Worm (Caenorhabditis elegans): ENCODE data around the gene srh-89.

srh-89 gene

DNA sequence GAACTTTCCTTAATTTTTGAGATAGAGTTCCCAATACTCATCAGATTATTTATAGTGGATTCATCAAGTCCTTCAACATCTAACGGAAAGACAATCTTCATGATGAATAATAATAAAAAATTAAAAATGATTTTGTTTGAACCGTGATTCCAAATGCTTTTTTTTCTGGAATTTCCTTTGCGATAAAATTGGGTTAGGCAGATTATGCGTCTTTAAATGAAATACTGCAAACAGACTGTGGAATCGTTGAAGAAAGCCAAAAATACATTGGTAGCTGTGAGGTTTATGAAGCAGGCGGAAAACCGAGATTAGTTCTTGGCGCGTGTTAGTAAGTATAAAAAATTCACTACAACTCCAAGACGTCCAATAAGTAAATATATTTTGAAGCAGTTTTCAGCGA is 38.0 kb downstream of the srh-89 start, which contains the start of gene srw-68:
TSS of gene srw-68 (minus strand) at position 101 of the 400 bp plus-strand sequence.
- TF ChIP-seq sma-9 (GFP tag; optimal IDR thresholded peaks at IDR 0.05) = no peak
- no peak for TF ChIP-seq sma-9 (tag; optimal IDR thresholded peaks at IDR 0.05)
- no peak for TF ChIP-seq ztf-1 (GFP tag; conservative IDR thresholded peaks at IDR 0.05)
- no peak for TF ChIP-seq ama-1 (optimal IDR thresholded peaks at IDR 0.05)
- no peak for TF ChIP-seq nhr-12 (tag; optimal IDR thresholded peaks at IDR 0.05)
- no peak for TF ChIP-seq nhr-21 (tag; optimal IDR thresholded peaks at IDR 0.05)
- no peak for TF ChIP-seq unc-55 (GFP tag; optimal IDR thresholded peaks at IDR 0.05)
- TF ChIP-seq blmp-1 (tag; optimal IDR thresholded peaks at IDR 0.05; ENCODE audit: insufficient read depth) = no peak
- TF ChIP-seq alr-1 (tag; optimal IDR thresholded peaks at IDR 0.05) = no peak
- no peak for TF ChIP-seq nhr-237 (tag; optimal IDR thresholded peaks at IDR 0.05)
- no peak for TF ChIP-seq nhr-10 (tag; optimal IDR thresholded peaks at IDR 0.05)
- no peak for TF ChIP-seq skn-1 (tag; optimal IDR thresholded peaks at IDR 0.05)
- no peak for TF ChIP-seq snpc-4 (tag; optimal IDR thresholded peaks at IDR 0.05)
- TF ChIP-seq fos-1 (tag; optimal IDR thresholded peaks at IDR 0.05) = no peak
- no peak for TF ChIP-seq lin-39 (tag; optimal IDR thresholded peaks at IDR 0.05)
- no peak for TF ChIP-seq ztf-11 (tag; optimal IDR thresholded peaks at IDR 0.05)
- TF ChIP-seq ztf-4 (tag; optimal IDR thresholded peaks at IDR 0.05) = no peak
- no peak for TF ChIP-seq crh-2 (tag; optimal IDR thresholded peaks at IDR 0.05)
- no peak for TF ChIP-seq egl-27 (tag; optimal IDR thresholded peaks at IDR 0.05)

DNA sequence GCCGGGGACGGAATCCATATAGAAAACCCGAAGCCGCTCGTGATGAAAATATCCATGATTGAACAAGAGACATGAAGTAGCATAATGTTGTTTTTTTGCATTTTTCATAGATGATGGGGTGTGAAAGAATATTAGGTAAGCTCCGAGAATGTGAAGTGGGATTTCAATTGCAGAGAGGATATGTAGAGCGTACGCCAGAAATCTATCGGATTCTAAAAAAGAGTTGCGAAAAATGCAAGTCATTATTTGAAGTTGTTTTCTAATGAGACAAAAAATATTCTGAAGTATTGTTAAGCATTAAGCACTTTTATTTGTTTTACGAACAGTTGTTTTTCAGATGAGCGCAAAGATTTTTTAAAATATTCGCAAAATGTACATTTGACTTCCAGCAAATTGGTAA is 40.3 kb downstream of the srh-89 start, which contains the start of gene F18E3.10:
TSS of gene F18E3.10 (minus strand) at position 101 of the 400 bp plus-strand sequence.
- TF ChIP-seq zag-1 (tag; optimal IDR thresholded peaks at IDR 0.05) (no peak), unc-55 (GFP tag; optimal IDR thresholded peaks at IDR 0.05) (no peak), sma-3 (GFP tag; optimal IDR thresholded peaks at IDR 0.05) (no peak), crh-2 (tag; optimal IDR thresholded peaks at IDR 0.05) (no peak), dmd-4 (tag; optimal IDR thresholded peaks at IDR 0.05) (no peak)

- no peak for TF ChIP-seq aly-2 (tag; optimal IDR thresholded peaks at IDR 0.05)
- no peak for TF ChIP-seq nhr-23 (tag; optimal IDR thresholded peaks at IDR 0.05)
Measured at ce11 chrV:7420162-7420561, 44.4 kb downstream of the srh-89 start, which contains the start of gene srxa-4. Gene srxa-4 (plus strand): TSS chrV:7420462.

- TF ChIP-seq ztf-4 (tag; optimal IDR thresholded peaks at IDR 0.05) (no peak), elt-1 (tag; optimal IDR thresholded peaks at IDR 0.05) (no peak), nhr-25 (tag; optimal IDR thresholded peaks at IDR 0.05) (peak; percentile 51), gmeb-1 (tag; optimal IDR thresholded peaks at IDR 0.05) (no peak), elt-3 (tag; optimal IDR thresholded peaks at IDR 0.05) (no peak), unc-62 (GFP tag; optimal IDR thresholded peaks at IDR 0.05) (no peak)
Measured at ce11 chrV:7417018-7417716, 47.4 kb downstream of the srh-89 start, which contains the start of gene srw-67. Gene srw-67 (plus strand): TSS chrV:7417660.

DNA sequence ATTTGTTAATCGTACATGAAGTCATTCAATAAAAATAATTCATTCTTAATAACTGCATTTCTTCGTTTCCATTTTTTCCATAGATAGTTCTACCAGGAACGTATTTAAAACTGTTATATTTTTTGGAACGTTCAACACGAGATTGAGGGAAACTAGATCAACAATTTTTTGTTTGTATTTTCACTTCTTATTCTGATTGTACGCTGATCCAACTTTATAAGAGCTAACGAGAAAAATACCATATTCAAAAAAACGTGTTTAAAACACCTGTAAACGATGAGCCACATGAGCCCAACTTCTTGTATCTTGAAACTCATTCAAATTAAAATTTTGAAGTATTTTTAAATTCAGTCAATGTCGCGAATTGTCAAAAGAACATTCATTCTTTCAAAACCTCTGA is 48.0 kb downstream of the srh-89 start:
- TF ChIP-seq ztf-11 (tag; optimal IDR thresholded peaks at IDR 0.05) = no peak
- TF ChIP-seq crh-2 (tag; optimal IDR thresholded peaks at IDR 0.05) = no peak
- TF ChIP-seq ceh-16 (tag; optimal IDR thresholded peaks at IDR 0.05) = no peak
- TF ChIP-seq ceh-82 (tag; optimal IDR thresholded peaks at IDR 0.05) = no peak
- peak; percentile 31 for TF ChIP-seq nhr-21 (tag; optimal IDR thresholded peaks at IDR 0.05)
- TF ChIP-seq egl-27 (tag; optimal IDR thresholded peaks at IDR 0.05) = no peak
- no peak for TF ChIP-seq ZK546.5 (tag; optimal IDR thresholded peaks at IDR 0.05)
- peak; percentile 1 for TF ChIP-seq sma-3 (GFP tag; optimal IDR thresholded peaks at IDR 0.05)

- TF ChIP-seq nhr-129 (tag; optimal IDR thresholded peaks at IDR 0.05) = peak; percentile 69
- TF ChIP-seq zag-1 (tag; optimal IDR thresholded peaks at IDR 0.05) = no peak
- TF ChIP-seq elt-3 (tag; optimal IDR thresholded peaks at IDR 0.05) = no peak
- TF ChIP-seq ztf-4 (tag; optimal IDR thresholded peaks at IDR 0.05) = no peak
- peak; percentile 93 for TF ChIP-seq nhr-25 (tag; optimal IDR thresholded peaks at IDR 0.05)
- TF ChIP-seq Y55F3AM.14 (GFP tag; optimal IDR thresholded peaks at IDR 0.05) = peak; percentile 46
- TF ChIP-seq unc-62 (GFP tag; optimal IDR thresholded peaks at IDR 0.05) = no peak
- TF ChIP-seq egl-27 (tag; optimal IDR thresholded peaks at IDR 0.05) = peak; percentile 65
- no peak for TF ChIP-seq peb-1 (tag; optimal IDR thresholded peaks at IDR 0.05)
- TF ChIP-seq nhr-237 (tag; optimal IDR thresholded peaks at IDR 0.05) = no peak
- no peak for TF ChIP-seq elt-1 (tag; optimal IDR thresholded peaks at IDR 0.05)
- peak in 1 of 2 experiments; percentile 25 for TF ChIP-seq lsy-2 (tag; optimal IDR thresholded peaks at IDR 0.05)
- TF ChIP-seq R02D3.7 (tag; optimal IDR thresholded peaks at IDR 0.05) = no peak
- peak; percentile 94 for TF ChIP-seq sma-3 (GFP tag; optimal IDR thresholded peaks at IDR 0.05)
- peak; percentile 7 to 63 for TF ChIP-seq mdl-1 (tag; optimal IDR thresholded peaks at IDR 0.05)
- peak; percentile 95 for TF ChIP-seq sma-9 (GFP tag; optimal IDR thresholded peaks at IDR 0.05)
- no peak for TF ChIP-seq sma-9 (tag; optimal IDR thresholded peaks at IDR 0.05)
- no peak for TF ChIP-seq aly-2 (tag; optimal IDR thresholded peaks at IDR 0.05)
- no peak for TF ChIP-seq alr-1 (tag; optimal IDR thresholded peaks at IDR 0.05)
- TF ChIP-seq ceh-16 (tag; optimal IDR thresholded peaks at IDR 0.05) = no peak
- TF ChIP-seq ZK546.5 (tag; optimal IDR thresholded peaks at IDR 0.05) = no peak
- TF ChIP-seq fos-1 (tag; optimal IDR thresholded peaks at IDR 0.05) = peak; percentile 21
- TF ChIP-seq mab-5 (tag; optimal IDR thresholded peaks at IDR 0.05) = no peak
- no peak for TF ChIP-seq crh-2 (tag; optimal IDR thresholded peaks at IDR 0.05)
- no peak for TF ChIP-seq unc-55 (GFP tag; optimal IDR thresholded peaks at IDR 0.05)
- no peak for TF ChIP-seq gmeb-1 (tag; optimal IDR thresholded peaks at IDR 0.05)
Measured at ce11 chrV:7415780-7416428, 48.7 kb downstream of the srh-89 start, which contains the start of gene F18E3.13. Gene F18E3.13 (plus strand): TSS chrV:7416164.
